Worm (Caenorhabditis elegans): ENCODE data around the gene F10E9.7.

- TF ChIP-seq pat-9 (tag; optimal IDR thresholded peaks at IDR 0.05) (no peak), nhr-11 (tag; optimal IDR thresholded peaks at IDR 0.05) (no peak), unc-55 (GFP tag; optimal IDR thresholded peaks at IDR 0.05) (no peak), ceh-48 (tag; optimal IDR thresholded peaks at IDR 0.05) (no peak), dmd-4 (tag; optimal IDR thresholded peaks at IDR 0.05; ENCODE audit: borderline replicate concordance) (no peak), ceh-24 (tag; optimal IDR thresholded peaks at IDR 0.05) (no peak), sox-4 (tag; optimal IDR thresholded peaks at IDR 0.05) (no peak), ama-1 (optimal IDR thresholded peaks at IDR 0.05) (no peak), ceh-6 (GFP tag; optimal IDR thresholded peaks at IDR 0.05) (no peak), nfya-1 (tag; optimal IDR thresholded peaks at IDR 0.05) (no peak), hlh-6 (tag; optimal IDR thresholded peaks at IDR 0.05) (no peak), elt-4 (tag; optimal IDR thresholded peaks at IDR 0.05) (no peak), elt-2 (tag; optimal IDR thresholded peaks at IDR 0.05) (no peak), unc-86 (tag; optimal IDR thresholded peaks at IDR 0.05) (no peak)
Measured at ce11 chrIII:8263377-8263776, 43.9 kb downstream of the F10E9.7 start, which contains the start of gene col-91.
